Worm (Caenorhabditis elegans) whole organism, L2 larva: ENCODE results near the gene let-754.
A peak's percentile ranks its signal among the peaks of the same experiment; 100 is the strongest.

Experiments
- C34F6.9 ChIP-seq: fragments of 150-350 bp; optimal IDR thresholded peaks from 2 replicates; lab custom pipeline; 2014; ENCODE audit warnings: missing biosample characterization, missing genetic modification characterization
- F13H6.1 ChIP-seq: sonication (generic microtip); optimal IDR thresholded peaks from 2 replicates; lab custom pipeline; 2016; ENCODE audit warnings: missing genetic modification characterization, missing compliant biosample characterization
- R02D3.7 ChIP-seq: fragments of 150-350 bp; optimal IDR thresholded peaks from 2 replicates; lab custom pipeline; 2014; ENCODE audit warnings: missing biosample characterization, missing genetic modification characterization
- Y55F3AM.14 ChIP-seq: fragments of 200-800 bp; sonication (Bioruptor generic); optimal IDR thresholded peaks from 2 replicates; lab custom pipeline; 2018; ENCODE audit warnings: mild to moderate bottlenecking, missing genetic modification characterization, missing compliant biosample characterization
- aly-2 ChIP-seq: fragments of 150-350 bp; optimal IDR thresholded peaks from 2 replicates; lab custom pipeline; 2014; ENCODE audit warnings: missing biosample characterization, missing genetic modification characterization
- ama-1 ChIP-seq: fragments of 150-350 bp; optimal IDR thresholded peaks from 2 replicates; lab custom pipeline; 2018; ENCODE audit warnings: inconsistent platforms
- blmp-1 ChIP-seq: sonication (generic microtip); optimal IDR thresholded peaks from 2 replicates; lab custom pipeline; 2017; ENCODE audit warnings: missing genetic modification characterization, mild to moderate bottlenecking, missing compliant biosample characterization, antibody characterized with exemption, moderate library complexity; ENCODE audit not compliant: insufficient read depth
- ceh-82 ChIP-seq: fragments of 150-350 bp; optimal IDR thresholded peaks from 2 replicates; lab custom pipeline; 2014; ENCODE audit warnings: missing biosample characterization, missing genetic modification characterization
- crh-2 ChIP-seq: sonication (generic microtip); optimal IDR thresholded peaks from 2 replicates; lab custom pipeline; 2017; ENCODE audit warnings: missing biosample characterization, missing genetic modification characterization
- dmd-4 ChIP-seq: sonication (generic microtip); optimal IDR thresholded peaks from 2 replicates; lab custom pipeline; 2017; ENCODE audit warnings: missing biosample characterization, missing genetic modification characterization
- egl-27 ChIP-seq: sonication (generic microtip); optimal IDR thresholded peaks from 3 replicates; lab custom pipeline; 2017; ENCODE audit warnings: missing biosample characterization, missing genetic modification reagents, missing genetic modification characterization
- elt-1 ChIP-seq: fragments of 150-350 bp; optimal IDR thresholded peaks from 2 replicates; lab custom pipeline; 2014; ENCODE audit warnings: missing biosample characterization, missing genetic modification characterization
- fos-1 ChIP-seq: fragments of 150-350 bp; optimal IDR thresholded peaks from 2 replicates; lab custom pipeline; 2014; ENCODE audit warnings: missing biosample characterization, missing genetic modification characterization
- gmeb-1 ChIP-seq: fragments of 150-350 bp; optimal IDR thresholded peaks from 2 replicates; lab custom pipeline; 2014; ENCODE audit warnings: missing biosample characterization, missing genetic modification characterization
- lin-11 ChIP-seq: fragments of 150-350 bp; sonication (generic microtip); optimal IDR thresholded peaks from 2 replicates; lab custom pipeline; 2014; ENCODE audit warnings: missing biosample characterization, missing genetic modification characterization, inconsistent platforms, mixed read lengths
- lin-13 ChIP-seq: fragments of 150-350 bp; optimal IDR thresholded peaks from 2 replicates; lab custom pipeline; 2014; ENCODE audit warnings: missing biosample characterization, missing genetic modification reagents, missing genetic modification characterization
- lin-39 ChIP-seq: fragments of 150-350 bp; optimal IDR thresholded peaks from 2 replicates; lab custom pipeline; 2014; ENCODE audit warnings: missing biosample characterization, missing genetic modification reagents, missing genetic modification characterization
- lsy-2 ChIP-seq, 2 experiments: fragments of 150-350 bp in 1 of 2; sonication (generic microtip) in 1 of 2; optimal IDR thresholded peaks; 2 replicates each; lab custom pipeline; 2014 to 2017; ENCODE audit warnings: missing biosample characterization in 2 of 2, missing genetic modification characterization in 2 of 2
- mab-5 ChIP-seq: fragments of 150-350 bp; optimal IDR thresholded peaks from 2 replicates; lab custom pipeline; 2014; ENCODE audit warnings: missing biosample characterization, missing genetic modification characterization
- mdl-1 ChIP-seq, 2 experiments: fragments of 150-350 bp in 1 of 2; sonication (generic microtip) in 1 of 2; optimal IDR thresholded peaks; 2 replicates each; lab custom pipeline; 2017; ENCODE audit warnings: missing biosample characterization in 2 of 2, missing genetic modification characterization in 2 of 2
- nhr-10 ChIP-seq: sonication (generic microtip); optimal IDR thresholded peaks from 2 replicates; lab custom pipeline; 2017; ENCODE audit warnings: missing biosample characterization, missing genetic modification characterization
- nhr-11 ChIP-seq: fragments of 150-350 bp; optimal IDR thresholded peaks from 2 replicates; lab custom pipeline; 2014; ENCODE audit warnings: missing biosample characterization, missing genetic modification characterization
- nhr-12 ChIP-seq: fragments of 150-350 bp; optimal IDR thresholded peaks from 2 replicates; lab custom pipeline; 2014; ENCODE audit warnings: missing biosample characterization, missing genetic modification characterization
- nhr-129 ChIP-seq: fragments of 150-350 bp; optimal IDR thresholded peaks from 2 replicates; lab custom pipeline; 2014; ENCODE audit warnings: missing biosample characterization, missing genetic modification characterization
- nhr-237 ChIP-seq: fragments of 150-350 bp; optimal IDR thresholded peaks from 2 replicates; lab custom pipeline; 2014; ENCODE audit warnings: missing biosample characterization, missing genetic modification characterization
- nhr-25 ChIP-seq: fragments of 150-350 bp; sonication (generic microtip); optimal IDR thresholded peaks from 3 replicates; lab custom pipeline; 2014; ENCODE audit warnings: missing biosample characterization, missing genetic modification characterization
- nhr-6 ChIP-seq: fragments of 150-350 bp; optimal IDR thresholded peaks from 2 replicates; lab custom pipeline; 2014; ENCODE audit warnings: missing biosample characterization, missing genetic modification characterization
- nhr-77 ChIP-seq: fragments of 150-350 bp; optimal IDR thresholded peaks from 2 replicates; lab custom pipeline; 2014; ENCODE audit warnings: missing biosample characterization, missing genetic modification characterization
- peb-1 ChIP-seq: fragments of 150-350 bp; optimal IDR thresholded peaks from 2 replicates; lab custom pipeline; 2014; ENCODE audit warnings: missing biosample characterization, missing genetic modification characterization
- sem-4 ChIP-seq: fragments of 150-350 bp; optimal IDR thresholded peaks from 2 replicates; lab custom pipeline; 2014; ENCODE audit warnings: missing biosample characterization, missing genetic modification reagents, missing genetic modification characterization
- sma-9 ChIP-seq, 2 experiments: fragments of 150-350 bp in 1 of 2; sonication (generic microtip) in 1 of 2; optimal IDR thresholded peaks; 2 replicates each; lab custom pipeline; 2014 to 2016; ENCODE audit warnings: missing genetic modification characterization in 2 of 2, mild to moderate bottlenecking in 1 of 2, missing biosample characterization in 1 of 2, missing compliant biosample characterization in 1 of 2, missing genetic modification reagents in 1 of 2, moderate library complexity in 1 of 2
- unc-39 ChIP-seq: fragments of 150-350 bp; optimal IDR thresholded peaks from 2 replicates; lab custom pipeline; 2014; ENCODE audit warnings: missing biosample characterization, missing genetic modification characterization
- unc-55 ChIP-seq: fragments of 150-350 bp; sonication (generic microtip); optimal IDR thresholded peaks from 3 replicates; lab custom pipeline; 2014; ENCODE audit warnings: missing biosample characterization, missing genetic modification reagents, missing genetic modification characterization
- unc-62 ChIP-seq: fragments of 150-350 bp; optimal IDR thresholded peaks from 2 replicates; lab custom pipeline; 2014; ENCODE audit warnings: missing biosample characterization, missing genetic modification reagents, missing genetic modification characterization
- ztf-1 ChIP-seq: fragments of 200-800 bp; sonication (Bioruptor generic); conservative IDR thresholded peaks from 2 replicates; pipeline ENCODE4 v1.3.6; 2022; ENCODE audit warnings: missing genetic modification characterization, missing compliant biosample characterization

The let-754 gene

DNA sequence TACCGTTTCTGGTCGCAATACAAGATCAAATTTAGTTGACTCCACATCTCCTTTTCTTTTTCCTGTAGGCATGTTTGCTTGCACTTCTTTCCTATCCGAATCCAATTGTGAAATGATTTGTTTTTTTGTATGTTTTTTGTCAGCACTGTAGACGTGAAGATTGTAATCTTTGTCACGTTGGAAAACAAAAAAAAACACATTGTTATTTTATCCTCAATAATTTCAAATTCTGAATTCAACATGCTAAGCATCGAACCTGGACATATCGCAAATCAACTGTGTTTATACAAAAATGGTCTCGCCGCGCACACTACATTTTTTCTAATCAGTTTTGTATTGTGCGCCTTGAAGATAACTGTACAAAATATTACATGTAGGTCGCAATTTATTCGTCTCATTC is 39.6 kb downstream of the let-754 start, which contains the start of gene ZK688.12:
Gene ZK688.12, minus strand, starts transcription at position 101 of the 400 bp plus-strand sequence.
- no peak for TF ChIP-seq nhr-10

DNA sequence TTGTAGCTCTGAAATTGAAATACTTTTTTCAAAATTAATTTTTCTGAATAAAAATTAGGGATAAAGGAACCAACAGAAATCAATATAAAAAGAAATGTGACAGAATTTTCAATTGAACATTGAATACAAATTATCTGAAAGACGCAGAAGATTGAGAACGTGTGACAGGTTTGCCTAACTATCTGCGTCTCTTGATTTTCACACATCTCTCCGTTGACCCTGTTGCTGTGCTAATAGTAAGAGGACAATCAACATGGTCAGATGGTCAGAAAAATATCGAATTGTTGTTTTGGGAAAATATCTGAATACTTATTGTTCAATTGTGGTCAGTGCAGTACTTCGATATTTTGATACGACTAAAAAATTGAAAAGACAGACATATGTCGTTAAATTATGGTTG is 41.5 kb downstream of the let-754 start, which contains the start of gene ZK688.7:
Gene ZK688.7, minus strand, starts transcription at position 14 of the 400 bp plus-strand sequence.
- no peak for TF ChIP-seq lin-39 (tag; lab: Kevin White, UChicago)
- TF ChIP-seq lin-13 (GFP tag; lab: Kevin White, UChicago): no peak
- TF ChIP-seq lin-11 (tag; lab: Kevin White, UChicago): no peak
- no peak for TF ChIP-seq mdl-1 (tag; optimal IDR thresholded peaks at IDR 0.05; lab: Kevin White, UChicago)
- no peak for TF ChIP-seq nhr-11 (tag; lab: Kevin White, UChicago)
- no peak for TF ChIP-seq nhr-10
- no peak for TF ChIP-seq Y55F3AM.14 (GFP tag; lab: Kevin White, UChicago)
- TF ChIP-seq nhr-25 (tag; lab: Kevin White, UChicago): peak; percentile 56
- TF ChIP-seq sem-4: no peak
- TF ChIP-seq peb-1 (tag; lab: Kevin White, UChicago): no peak
- no peak for TF ChIP-seq aly-2 (tag; lab: Kevin White, UChicago)
- TF ChIP-seq lsy-2 (tag; optimal IDR thresholded peaks at IDR 0.05; lab: Kevin White, UChicago): peak in 1 of 2 experiments; percentile 38
- TF ChIP-seq R02D3.7 (tag; lab: Kevin White, UChicago): no peak
- TF ChIP-seq unc-39 (tag; lab: Kevin White, UChicago): no peak
- no peak for TF ChIP-seq elt-1 (tag; lab: Kevin White, UChicago)
- no peak for TF ChIP-seq mab-5
- TF ChIP-seq crh-2 (tag; lab: Kevin White, UChicago): peak; percentile 13
- no peak for TF ChIP-seq sma-9 (GFP tag; optimal IDR thresholded peaks at IDR 0.05; lab: Kevin White, UChicago)
- no peak for TF ChIP-seq sma-9 (tag; optimal IDR thresholded peaks at IDR 0.05; lab: Kevin White, UChicago)
- TF ChIP-seq F13H6.1 (tag; lab: Kevin White, UChicago): no peak
- no peak for TF ChIP-seq unc-62
- no peak for TF ChIP-seq nhr-12 (tag; lab: Kevin White, UChicago)
- no peak for TF ChIP-seq dmd-4 (tag; lab: Kevin White, UChicago)
- no peak for TF ChIP-seq egl-27 (tag; lab: Kevin White, UChicago)
- no peak for TF ChIP-seq ceh-82 (tag; lab: Kevin White, UChicago)
- TF ChIP-seq C34F6.9 (tag; lab: Kevin White, UChicago): peak; percentile 51
- TF ChIP-seq nhr-6 (tag; lab: Kevin White, UChicago): no peak
- TF ChIP-seq unc-55 (GFP tag; lab: Kevin White, UChicago): no peak
- no peak for TF ChIP-seq ztf-1
- TF ChIP-seq fos-1 (tag; lab: Kevin White, UChicago): peak; percentile 4
- peak; percentile 57 for TF ChIP-seq nhr-129 (tag; lab: Kevin White, UChicago)
- TF ChIP-seq gmeb-1 (tag; lab: Kevin White, UChicago): no peak
- TF ChIP-seq, all 48 proteins: peak for 6

DNA sequence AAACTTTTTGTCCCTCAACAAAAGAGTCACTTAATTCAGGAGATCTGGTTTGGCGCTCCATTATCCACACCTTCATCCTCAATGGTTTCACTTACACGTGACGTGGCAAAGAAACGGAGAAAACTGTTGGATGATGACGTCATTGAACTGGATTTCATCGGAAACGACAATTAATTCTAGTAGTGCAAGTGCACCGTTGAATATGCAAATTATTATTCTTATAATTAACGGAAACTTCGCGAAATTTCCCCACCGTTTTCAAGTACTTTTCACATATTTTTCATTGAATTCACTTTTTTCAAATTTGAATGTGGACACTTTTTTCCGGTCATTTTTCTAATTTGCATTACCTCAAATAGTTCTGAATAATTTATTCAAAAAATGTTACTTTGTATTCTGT is 43.8 kb downstream of the let-754 start, which contains the start of gene ZK688.1:
Gene ZK688.1, plus strand, starts transcription at position 301 of the 400 bp plus-strand sequence.
- TF ChIP-seq unc-62: no peak
- TF ChIP-seq crh-2 (tag; lab: Kevin White, UChicago): no peak
- no peak for TF ChIP-seq nhr-6 (tag; lab: Kevin White, UChicago)
- no peak for TF ChIP-seq mdl-1 (tag; optimal IDR thresholded peaks at IDR 0.05; lab: Kevin White, UChicago)
- TF ChIP-seq elt-1 (tag; lab: Kevin White, UChicago): no peak

DNA sequence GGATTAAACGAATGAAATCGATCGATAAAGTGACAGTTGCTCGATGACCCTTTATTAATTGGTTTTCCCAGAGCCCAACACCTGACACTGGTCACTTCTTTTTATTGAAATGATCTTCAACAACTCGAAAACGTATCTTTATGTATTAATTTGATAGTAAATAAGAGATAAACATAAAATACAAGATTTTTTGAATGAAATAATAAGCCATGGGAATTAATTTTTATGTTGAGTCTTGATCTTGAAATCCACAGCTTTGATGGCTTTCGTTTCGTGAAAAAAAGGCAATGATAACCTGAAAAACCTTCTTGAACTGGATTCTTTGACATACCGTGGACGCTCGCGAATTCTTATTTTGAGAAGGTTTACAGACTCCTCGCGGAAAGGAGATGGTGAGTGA is 45.6 kb downstream of the let-754 start, which contains the start of gene pcp-5:
Gene pcp-5, minus strand, starts transcription at position 101 of the 400 bp plus-strand sequence.
- TF ChIP-seq nhr-77 (no peak), blmp-1 (no peak), nhr-11 (tag; lab: Kevin White, UChicago) (no peak), nhr-237 (tag; lab: Kevin White, UChicago) (no peak), Y55F3AM.14 (GFP tag; lab: Kevin White, UChicago) (no peak), ama-1 (lab: Kevin White, UChicago) (no peak), lsy-2 (tag; optimal IDR thresholded peaks at IDR 0.05; lab: Kevin White, UChicago) (peak in 1 of 2 experiments; percentile 6), nhr-6 (tag; lab: Kevin White, UChicago) (no peak)
